Worm (Caenorhabditis elegans) whole organism, L3 larva: ENCODE results near the gene sru-15.

Experiments used
- daf-12 ChIP-seq: fragments of 150-350 bp; optimal IDR thresholded peaks from 2 replicates; lab custom pipeline; 2014; ENCODE audit warnings: missing biosample characterization, missing genetic modification reagents, missing genetic modification characterization
- fkh-10 ChIP-seq: sonication (generic microtip); optimal IDR thresholded peaks from 2 replicates; lab custom pipeline; 2017; ENCODE audit warnings: missing biosample characterization, missing genetic modification reagents, missing genetic modification characterization
- fkh-2 ChIP-seq: fragments of 150-350 bp; optimal IDR thresholded peaks from 2 replicates; lab custom pipeline; 2014; ENCODE audit warnings: missing biosample characterization, missing genetic modification reagents, missing genetic modification characterization
- mml-1 ChIP-seq: fragments of 150-350 bp; sonication (generic microtip); optimal IDR thresholded peaks from 3 replicates; lab custom pipeline; 2014; ENCODE audit warnings: missing biosample characterization, missing genetic modification characterization
- nfya-1 ChIP-seq: sonication (generic microtip); optimal IDR thresholded peaks from 2 replicates; lab custom pipeline; 2017; ENCODE audit warnings: missing genetic modification characterization, mild to moderate bottlenecking, missing compliant biosample characterization, antibody characterized with exemption, moderate library complexity; ENCODE audit not compliant: insufficient read depth
- nhr-12 ChIP-seq: fragments of 150-350 bp; optimal IDR thresholded peaks from 2 replicates; lab custom pipeline; 2014; ENCODE audit warnings: missing biosample characterization, missing genetic modification characterization
- nhr-237 ChIP-seq: fragments of 150-350 bp; optimal IDR thresholded peaks from 2 replicates; lab custom pipeline; 2014; ENCODE audit warnings: missing biosample characterization, missing genetic modification characterization
- nhr-28 ChIP-seq: fragments of 150-350 bp; optimal IDR thresholded peaks from 2 replicates; lab custom pipeline; 2014; ENCODE audit warnings: missing biosample characterization, missing genetic modification characterization
- pha-4 ChIP-seq: fragments of 150-350 bp; optimal IDR thresholded peaks from 2 replicates; lab custom pipeline; 2014; ENCODE audit warnings: missing biosample characterization, missing genetic modification reagents, missing genetic modification characterization
- sea-2 ChIP-seq: fragments of 150-350 bp; sonication (generic microtip); optimal IDR thresholded peaks from 4 replicates; lab custom pipeline; 2014; ENCODE audit warnings: missing biosample characterization, missing genetic modification reagents, missing genetic modification characterization
- snpc-4 ChIP-seq: fragments of 150-350 bp; optimal IDR thresholded peaks from 2 replicates; lab custom pipeline; 2014; ENCODE audit warnings: missing biosample characterization, missing genetic modification characterization
- zag-1 ChIP-seq: fragments of 150-350 bp; optimal IDR thresholded peaks from 2 replicates; lab custom pipeline; 2014; ENCODE audit warnings: missing biosample characterization, missing genetic modification characterization
- ztf-11 ChIP-seq: fragments of 150-350 bp; optimal IDR thresholded peaks from 2 replicates; lab custom pipeline; 2014; ENCODE audit warnings: missing biosample characterization, missing genetic modification characterization

- TF ChIP-seq mml-1 (tag; lab: Kevin White, UChicago) (no peak), daf-12 (tag; lab: Kevin White, UChicago) (no peak), nhr-237 (tag; lab: Kevin White, UChicago) (no peak), fkh-10 (GFP tag; lab: Kevin White, UChicago) (no peak), nhr-28 (tag; lab: Kevin White, UChicago) (no peak), nfya-1 (no peak), fkh-2 (no peak), sea-2 (GFP tag; lab: Kevin White, UChicago) (no peak), zag-1 (tag; lab: Kevin White, UChicago) (no peak), snpc-4 (tag; lab: Kevin White, UChicago) (no peak), pha-4 (tag; lab: Kevin White, UChicago) (no peak), ztf-11 (tag; lab: Kevin White, UChicago) (no peak), nhr-12 (tag; lab: Kevin White, UChicago) (no peak)
Measured at ce11 chrIV:17431287-17431686, 35.3 kb downstream of the sru-15 start, which contains the start of gene lact-6.
